Worm (Caenorhabditis elegans): ENCODE measurements around the gene unc-1.

DNA sequence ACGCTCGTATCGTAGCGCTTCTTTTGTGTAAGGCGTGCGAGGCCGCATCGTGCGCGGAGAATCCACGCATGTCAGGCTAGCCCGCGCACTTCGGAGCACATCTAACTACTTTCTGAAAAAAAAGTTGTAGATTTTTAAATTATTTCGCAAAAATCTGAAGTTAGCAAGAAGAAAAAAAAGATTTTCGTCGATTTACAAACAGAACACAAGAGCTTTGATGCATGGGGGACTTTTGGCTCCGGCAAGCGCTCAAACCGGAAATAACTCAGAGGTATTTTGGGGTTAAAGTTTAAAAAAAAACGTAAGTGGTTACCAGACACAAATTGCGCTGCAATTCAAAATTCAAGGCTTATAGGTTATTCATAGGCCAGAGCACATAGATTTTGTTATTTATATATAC lies 44.8 kb downstream of the unc-1 start, which contains the start of the genes F55A4.13 and nlf-1:
- TF ChIP-seq skn-1 (tag; optimal IDR thresholded peaks at IDR 0.05) (no peak), mdl-1 (tag; optimal IDR thresholded peaks at IDR 0.05) (no peak)

Measured in whole organism, L3 larva.